Worm (Caenorhabditis elegans) whole organism, early embryonic: ENCODE data around the gene T15B12.2.
A peak's percentile ranks its signal among the peaks of the same experiment; 100 is the strongest.

Source experiments
- B0310.2 ChIP-seq: sonication (generic microtip); optimal IDR thresholded peaks from 2 replicates; lab custom pipeline; 2016; ENCODE audit warnings: mild to moderate bottlenecking, missing genetic modification characterization, missing compliant biosample characterization
- F13C5.2 ChIP-seq: sonication (generic microtip); optimal IDR thresholded peaks from 2 replicates; lab custom pipeline; 2017; ENCODE audit warnings: mild to moderate bottlenecking, missing genetic modification characterization, inconsistent platforms, missing compliant biosample characterization
- aly-1 ChIP-seq: sonication (generic microtip); optimal IDR thresholded peaks from 2 replicates; lab custom pipeline; 2016; ENCODE audit warnings: missing genetic modification characterization, missing compliant biosample characterization
- ama-1 ChIP-seq: fragments of 150-350 bp; optimal IDR thresholded peaks from 2 replicates; lab custom pipeline; 2014
- ceh-13 ChIP-seq: fragments of 200-800 bp; sonication (Bioruptor generic); optimal IDR thresholded peaks from 2 replicates; lab custom pipeline; 2018; ENCODE audit warnings: mild to moderate bottlenecking, missing genetic modification characterization, missing compliant biosample characterization
- ceh-36 ChIP-seq: sonication (generic microtip); optimal IDR thresholded peaks from 2 replicates; lab custom pipeline; 2016; ENCODE audit warnings: missing genetic modification characterization, inconsistent platforms, missing compliant biosample characterization
- ets-7 ChIP-seq: sonication (generic microtip); optimal IDR thresholded peaks from 2 replicates; lab custom pipeline; 2016; ENCODE audit warnings: missing genotype, missing genetic modification characterization, missing compliant biosample characterization
- flt-1 ChIP-seq: fragments of 200-800 bp; sonication (Bioruptor generic); IDR thresholded peaks from 2 replicates; pipeline ENCODE4 v1.3.6; 2022; ENCODE audit warnings: missing genetic modification characterization, missing compliant biosample characterization
- hmbx-1 ChIP-seq: sonication (generic microtip); optimal IDR thresholded peaks from 2 replicates; lab custom pipeline; 2016; ENCODE audit warnings: mild to moderate bottlenecking, missing genetic modification characterization, missing compliant biosample characterization
- hmg-4 ChIP-seq: fragments of 200-800 bp; sonication (Bioruptor generic); optimal IDR thresholded peaks from 2 replicates; lab custom pipeline; 2018; ENCODE audit warnings: mild to moderate bottlenecking, missing genetic modification characterization, missing compliant biosample characterization
- hnd-1 ChIP-seq: sonication (generic microtip); optimal IDR thresholded peaks from 2 replicates; lab custom pipeline; 2016; ENCODE audit warnings: missing genetic modification characterization, missing compliant biosample characterization
- pes-1 ChIP-seq: fragments of 200-800 bp; sonication (Bioruptor generic); IDR thresholded peaks from 2 replicates; pipeline ENCODE4 v1.3.6; 2022; ENCODE audit warnings: missing genetic modification reagents, missing genetic modification characterization, missing compliant biosample characterization
- scrt-1 ChIP-seq: fragments of 200-800 bp; sonication (Bioruptor generic); IDR thresholded peaks from 2 replicates; pipeline ENCODE4 v1.3.6; 2022; ENCODE audit warnings: missing genetic modification characterization, missing compliant biosample characterization
- sea-1 ChIP-seq: fragments of 200-800 bp; sonication (Bioruptor generic); conservative IDR thresholded peaks from 2 replicates; pipeline ENCODE4 v1.3.6; 2022; ENCODE audit warnings: missing genetic modification characterization, missing compliant biosample characterization
- tbx-11 ChIP-seq: fragments of 200-800 bp; sonication (Bioruptor generic); IDR thresholded peaks from 2 replicates; pipeline ENCODE4 v1.3.6; 2022; ENCODE audit warnings: missing genetic modification characterization, missing compliant biosample characterization
- tbx-37 ChIP-seq: fragments of 200-800 bp; sonication (Bioruptor generic); conservative IDR thresholded peaks from 2 replicates; pipeline ENCODE4 v1.3.6; 2022; ENCODE audit warnings: missing genetic modification reagents, missing genetic modification characterization, missing compliant biosample characterization
- tra-4 ChIP-seq: sonication (generic microtip); optimal IDR thresholded peaks from 2 replicates; lab custom pipeline; 2017; ENCODE audit warnings: missing genetic modification characterization, missing compliant biosample characterization

The T15B12.2 gene

ce11 chrIII:5287877-5288276 lies 13.8 kb downstream of the T15B12.2 start, which contains the start of gene T15B12.1:
Gene T15B12.1, plus strand, starts transcription at chrIII:5288177.
- TF ChIP-seq aly-1 (tag; lab: Kevin White, UChicago) (no peak), ceh-13 (GFP tag; lab: Kevin White, UChicago) (no peak), tbx-37 (GFP tag; lab: Robert Waterston, UW) (no peak), tra-4 (tag; lab: Kevin White, UChicago) (no peak), hmbx-1 (tag; lab: Kevin White, UChicago) (no peak), hnd-1 (tag; lab: Kevin White, UChicago) (no peak), flt-1 (GFP tag; lab: Robert Waterston, UW) (no peak), F13C5.2 (tag; lab: Kevin White, UChicago) (no peak), tbx-11 (GFP tag; lab: Robert Waterston, UW) (no peak), hmg-4 (GFP tag; lab: Kevin White, UChicago) (no peak), ama-1 (lab: Kevin White, UChicago) (no peak)

- TF ChIP-seq hmbx-1 (tag; lab: Kevin White, UChicago) (no peak), aly-1 (tag; lab: Kevin White, UChicago) (no peak), flt-1 (GFP tag; lab: Robert Waterston, UW) (no peak), ets-7 (tag; lab: Kevin White, UChicago) (no peak), pes-1 (GFP tag; lab: Robert Waterston, UW) (no peak), ceh-36 (no peak), ama-1 (lab: Kevin White, UChicago) (no peak), sea-1 (GFP tag; lab: Robert Waterston, UW) (no peak), tra-4 (tag; lab: Kevin White, UChicago) (no peak), B0310.2 (no peak), hmg-4 (GFP tag; lab: Kevin White, UChicago) (no peak), scrt-1 (GFP tag; lab: Robert Waterston, UW) (no peak), hnd-1 (tag; lab: Kevin White, UChicago) (no peak), F13C5.2 (tag; lab: Kevin White, UChicago) (no peak), tbx-11 (GFP tag; lab: Robert Waterston, UW) (no peak)
These were observed 15.5 kb downstream of the T15B12.2 start, which contains the start of gene ZC395.11 for ce11 chrIII:5286205-5286604. Gene ZC395.11, minus strand, starts transcription at chrIII:5286305.

ce11 chrIII:5285484-5285883 lies 16.2 kb downstream of the T15B12.2 start:
- no peak for TF ChIP-seq hmg-4 (GFP tag; lab: Kevin White, UChicago)
- TF ChIP-seq scrt-1 (GFP tag; lab: Robert Waterston, UW), result no peak
- TF ChIP-seq ets-7 (tag; lab: Kevin White, UChicago), result no peak
- TF ChIP-seq F13C5.2 (tag; lab: Kevin White, UChicago), result no peak
- TF ChIP-seq flt-1 (GFP tag; lab: Robert Waterston, UW), result no peak
- no peak for TF ChIP-seq pes-1 (GFP tag; lab: Robert Waterston, UW)
- no peak for TF ChIP-seq tbx-37 (GFP tag; lab: Robert Waterston, UW)

DNA sequence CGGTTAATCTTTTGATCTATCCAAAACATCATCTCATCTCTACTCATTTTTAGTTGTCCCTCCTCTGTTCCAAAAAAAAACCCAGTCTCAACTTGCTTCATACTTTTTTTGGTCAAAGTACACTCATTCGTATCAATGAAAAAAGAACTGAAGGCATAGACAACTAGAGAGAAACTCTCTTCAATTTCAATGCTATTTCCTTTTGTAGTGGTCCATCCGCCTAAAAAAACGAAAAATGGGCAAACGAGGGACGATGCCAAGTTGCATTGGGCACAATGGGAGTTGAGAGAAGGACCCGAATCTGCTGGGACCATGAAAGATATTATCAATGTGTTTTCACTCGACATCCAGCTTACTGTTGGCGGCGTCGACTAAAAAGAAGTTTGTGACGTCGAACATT lies 21.5 kb downstream of the T15B12.2 start:
- TF ChIP-seq pes-1 (GFP tag; lab: Robert Waterston, UW) (no peak), flt-1 (GFP tag; lab: Robert Waterston, UW) (no peak), ets-7 (tag; lab: Kevin White, UChicago) (no peak), ceh-36 (no peak), tbx-37 (GFP tag; lab: Robert Waterston, UW) (no peak), F13C5.2 (tag; lab: Kevin White, UChicago) (no peak), aly-1 (tag; lab: Kevin White, UChicago) (no peak), hnd-1 (tag; lab: Kevin White, UChicago) (no peak), ama-1 (lab: Kevin White, UChicago) (no peak), ceh-13 (GFP tag; lab: Kevin White, UChicago) (no peak), hmg-4 (GFP tag; lab: Kevin White, UChicago) (no peak), tra-4 (tag; lab: Kevin White, UChicago) (no peak), hmbx-1 (tag; lab: Kevin White, UChicago) (no peak), sea-1 (GFP tag; lab: Robert Waterston, UW) (no peak), B0310.2 (no peak), scrt-1 (GFP tag; lab: Robert Waterston, UW) (no peak), tbx-11 (GFP tag; lab: Robert Waterston, UW) (no peak)

- TF ChIP-seq sea-1 (GFP tag; lab: Robert Waterston, UW) (no peak), B0310.2 (no peak), tra-4 (tag; lab: Kevin White, UChicago) (no peak), tbx-11 (GFP tag; lab: Robert Waterston, UW) (no peak), hmbx-1 (tag; lab: Kevin White, UChicago) (no peak), ceh-13 (GFP tag; lab: Kevin White, UChicago) (no peak), hmg-4 (GFP tag; lab: Kevin White, UChicago) (no peak), aly-1 (tag; lab: Kevin White, UChicago) (no peak), pes-1 (GFP tag; lab: Robert Waterston, UW) (no peak), F13C5.2 (tag; lab: Kevin White, UChicago) (no peak), ets-7 (tag; lab: Kevin White, UChicago) (no peak), scrt-1 (GFP tag; lab: Robert Waterston, UW) (no peak), ama-1 (lab: Kevin White, UChicago) (no peak), ceh-36 (no peak), hnd-1 (tag; lab: Kevin White, UChicago) (no peak), flt-1 (GFP tag; lab: Robert Waterston, UW) (no peak), tbx-37 (GFP tag; lab: Robert Waterston, UW) (no peak)
These were observed 23.9 kb downstream of the T15B12.2 start, which contains the start of gene clk-1 for ce11 chrIII:5277740-5278139. Gene clk-1, plus strand, starts transcription at chrIII:5277894.

- TF ChIP-seq F13C5.2 (tag; lab: Kevin White, UChicago) (peak; percentile 13), ama-1 (lab: Kevin White, UChicago) (no peak)
These were observed 26.9 kb downstream of the T15B12.2 start, which contains the start of the genes daf-41 and toc-1 for ce11 chrIII:5274715-5275355. Gene daf-41, minus strand, starts transcription at chrIII:5274765. Gene toc-1, plus strand, starts transcription at chrIII:5275251.
